Fruit fly (Drosophila melanogaster): ENCODE results near the gene Uck.

- TF ChIP-seq ttk (optimal IDR thresholded peaks at IDR 0.05) (no peak), psq (optimal IDR thresholded peaks at IDR 0.05) (no peak), Sin3A (optimal IDR thresholded peaks at IDR 0.05) (no peak), Myc (optimal IDR thresholded peaks at IDR 0.05) (no peak)
These were observed 4.5 kb upstream of the Uck start for dm6 chr3R:24285423-24285822.

Measured in Kc167 (cell line).